Worm (Caenorhabditis elegans) whole organism, late embryonic: ENCODE measurements around the gene hil-1.

Experiments
- ama-1 ChIP-seq: fragments of 150-350 bp; optimal IDR thresholded peaks from 2 replicates; lab custom pipeline; 2014
- dve-1 ChIP-seq: sonication (generic microtip); optimal IDR thresholded peaks from 2 replicates; lab custom pipeline; 2017; ENCODE audit warnings: antibody characterized with exemption, mild to moderate bottlenecking, missing genetic modification characterization, missing compliant biosample characterization
- fkh-10 ChIP-seq: fragments of 150-350 bp; optimal IDR thresholded peaks from 2 replicates; lab custom pipeline; 2014; ENCODE audit warnings: missing biosample characterization, missing genetic modification reagents, missing genetic modification characterization
- pha-4 ChIP-seq: fragments of 150-350 bp; optimal IDR thresholded peaks from 2 replicates; lab custom pipeline; 2018; ENCODE audit warnings: missing biosample characterization, missing genetic modification reagents, missing genetic modification characterization
- tbx-2 ChIP-seq: sonication (generic microtip); optimal IDR thresholded peaks from 2 replicates; lab custom pipeline; 2016; ENCODE audit warnings: missing genetic modification characterization, missing compliant biosample characterization

DNA sequence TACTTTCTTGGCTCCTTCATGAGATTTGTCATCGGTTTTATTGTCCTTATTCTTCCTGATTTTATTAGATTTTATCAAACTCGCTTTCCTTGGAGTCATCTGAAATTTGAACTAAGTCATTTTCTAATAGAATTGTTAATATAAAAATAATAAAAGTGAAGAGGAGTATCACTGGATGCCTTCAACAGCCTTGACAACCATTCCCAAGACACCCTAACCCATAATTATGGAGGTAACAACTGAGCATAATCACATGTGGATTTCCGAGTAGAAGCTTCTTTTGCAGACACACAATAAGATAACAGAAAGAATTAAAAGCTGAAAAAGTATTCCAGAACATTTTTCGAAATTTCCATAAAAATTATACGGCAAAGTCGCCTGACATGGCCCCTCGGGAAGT is 6.1 kb downstream of the hil-1 start, which contains the start of gene F02D8.9:
- TF ChIP-seq fkh-10 (GFP tag; lab: Kevin White, UChicago) = no peak
- TF ChIP-seq tbx-2 (tag; lab: Kevin White, UChicago) = no peak
- TF ChIP-seq pha-4 (tag; lab: Kevin White, UChicago) = no peak
- no peak for TF ChIP-seq dve-1 (tag; lab: Kevin White, UChicago)
- TF ChIP-seq ama-1 (lab: Kevin White, UChicago) = no peak
